Worm (Caenorhabditis elegans) whole organism, early embryonic: ENCODE measurements around the gene T26E4.2.

Experiments used
- F13C5.2 ChIP-seq: sonication (generic microtip); optimal IDR thresholded peaks from 2 replicates; lab custom pipeline; 2017; ENCODE audit warnings: mild to moderate bottlenecking, missing genetic modification characterization, inconsistent platforms, missing compliant biosample characterization
- ama-1 ChIP-seq: fragments of 150-350 bp; optimal IDR thresholded peaks from 2 replicates; lab custom pipeline; 2014
- flt-1 ChIP-seq: fragments of 200-800 bp; sonication (Bioruptor generic); IDR thresholded peaks from 2 replicates; pipeline ENCODE4 v1.3.6; 2022; ENCODE audit warnings: missing genetic modification characterization, missing compliant biosample characterization
- scrt-1 ChIP-seq: fragments of 200-800 bp; sonication (Bioruptor generic); IDR thresholded peaks from 2 replicates; pipeline ENCODE4 v1.3.6; 2022; ENCODE audit warnings: missing genetic modification characterization, missing compliant biosample characterization
- tbx-37 ChIP-seq: fragments of 200-800 bp; sonication (Bioruptor generic); conservative IDR thresholded peaks from 2 replicates; pipeline ENCODE4 v1.3.6; 2022; ENCODE audit warnings: missing genetic modification reagents, missing genetic modification characterization, missing compliant biosample characterization

- no peak for TF ChIP-seq flt-1 (GFP tag; lab: Robert Waterston, UW)
- no peak for TF ChIP-seq ama-1 (lab: Kevin White, UChicago)
- no peak for TF ChIP-seq F13C5.2
- no peak for TF ChIP-seq tbx-37 (GFP tag; lab: Robert Waterston, UW)
- TF ChIP-seq scrt-1 (GFP tag; lab: Robert Waterston, UW), result no peak
Observed at ce11 chrV:15782494-15782893, 1.3 kb downstream of the T26E4.2 start, which contains the start of gene T26E4.3.
